Fruit fly (Drosophila melanogaster) whole organism, prepupa: ENCODE data around the gene CG9175.

Source experiments
- Blimp-1 ChIP-seq: fragments of 200-800 bp; sonication (Bioruptor generic); optimal IDR thresholded peaks from 3 replicates; lab custom pipeline; 2017; ENCODE audit warnings: missing biosample characterization, missing genetic modification characterization, mild to moderate bottlenecking, moderate library complexity, missing genetic modification reagents
- CG10631 ChIP-seq: fragments of 200-800 bp; sonication (Bioruptor generic); optimal IDR thresholded peaks from 2 replicates; lab custom pipeline; 2016; ENCODE audit warnings: missing biosample characterization, missing genetic modification characterization
- CG10669 ChIP-seq: fragments of 200-800 bp; sonication (Bioruptor generic); optimal IDR thresholded peaks from 3 replicates; lab custom pipeline; 2018; ENCODE audit warnings: missing biosample characterization, mild to moderate bottlenecking, missing genetic modification characterization, moderate library complexity
- CG11762 ChIP-seq: fragments of 200-800 bp; sonication (Bioruptor generic); optimal IDR thresholded peaks from 3 replicates; lab custom pipeline; 2016; ENCODE audit warnings: missing biosample characterization, missing genetic modification characterization; ENCODE audit not compliant: insufficient read depth
- CG11902 ChIP-seq: fragments of 200-800 bp; sonication (Bioruptor generic); optimal IDR thresholded peaks from 3 replicates; lab custom pipeline; 2016; ENCODE audit warnings: missing biosample characterization, missing genetic modification characterization
- CG15336 ChIP-seq: fragments of 200-800 bp; sonication (Bioruptor generic); IDR thresholded peaks from 2 replicates; pipeline ENCODE4 v1.3.6; 2022; ENCODE audit warnings: missing biosample characterization, missing genetic modification characterization
- CG1621 ChIP-seq: fragments of 200-800 bp; sonication (Bioruptor generic); optimal IDR thresholded peaks from 3 replicates; lab custom pipeline; 2018; ENCODE audit warnings: missing biosample characterization, mild to moderate bottlenecking, missing genetic modification characterization
- CG16779 ChIP-seq: fragments of 200-800 bp; sonication (Bioruptor generic); optimal IDR thresholded peaks from 3 replicates; lab custom pipeline; 2017; ENCODE audit warnings: missing biosample characterization, mild to moderate bottlenecking, missing genetic modification characterization
- CG3032 ChIP-seq: fragments of 200-800 bp; optimal IDR thresholded peaks from 2 replicates; lab custom pipeline; 2019; ENCODE audit warnings: missing biosample characterization, mild to moderate bottlenecking, missing genetic modification characterization, moderate library complexity
- CG31627 ChIP-seq: fragments of 200-800 bp; sonication (Bioruptor generic); optimal IDR thresholded peaks from 3 replicates; lab custom pipeline; 2016; ENCODE audit warnings: missing biosample characterization, missing genetic modification characterization
- CG34406 ChIP-seq: fragments of 200-800 bp; sonication (Bioruptor generic); optimal IDR thresholded peaks from 3 replicates; lab custom pipeline; 2016; ENCODE audit warnings: missing biosample characterization, missing genetic modification characterization
- CG4318 ChIP-seq: fragments of 200-800 bp; sonication (Bioruptor generic); optimal IDR thresholded peaks from 3 replicates; lab custom pipeline; 2017; ENCODE audit warnings: missing biosample characterization, mild to moderate bottlenecking, missing genetic modification characterization
- CG6276 ChIP-seq: fragments of 200-800 bp; sonication (Bioruptor generic); optimal IDR thresholded peaks from 2 replicates; lab custom pipeline; 2017; ENCODE audit warnings: missing biosample characterization, mild to moderate bottlenecking, missing genetic modification characterization
- CG6792 ChIP-seq: fragments of 200-800 bp; sonication (Bioruptor generic); optimal IDR thresholded peaks from 3 replicates; lab custom pipeline; 2016; ENCODE audit warnings: missing biosample characterization, missing genetic modification characterization
- CG6808 ChIP-seq: fragments of 200-800 bp; sonication (Bioruptor generic); optimal IDR thresholded peaks from 3 replicates; lab custom pipeline; 2017; ENCODE audit warnings: missing biosample characterization, missing genetic modification characterization, mild to moderate bottlenecking, moderate library complexity, missing genetic modification reagents
- CG6854 ChIP-seq: fragments of 200-800 bp; sonication (Bioruptor generic); optimal IDR thresholded peaks from 2 replicates; lab custom pipeline; 2017; ENCODE audit warnings: missing biosample characterization, mild to moderate bottlenecking, missing genetic modification characterization
- CG7368 ChIP-seq: fragments of 200-800 bp; sonication (Bioruptor generic); optimal IDR thresholded peaks from 3 replicates; lab custom pipeline; 2016; ENCODE audit warnings: missing biosample characterization, missing genetic modification characterization
- CG8119 ChIP-seq: fragments of 200-800 bp; sonication (Bioruptor generic); IDR thresholded peaks from 3 replicates; pipeline ENCODE4 v1.3.6; 2022; ENCODE audit warnings: missing biosample characterization, missing genetic modification characterization
- CG8319 ChIP-seq: fragments of 200-800 bp; sonication (Bioruptor generic); optimal IDR thresholded peaks from 3 replicates; lab custom pipeline; 2016; ENCODE audit warnings: missing biosample characterization, missing genetic modification characterization
- CG8632 ChIP-seq: fragments of 200-800 bp; sonication (Bioruptor generic); optimal IDR thresholded peaks from 3 replicates; lab custom pipeline; 2016; ENCODE audit warnings: missing biosample characterization, missing genetic modification characterization
- CG9139 ChIP-seq: fragments of 200-800 bp; sonication (Bioruptor generic); optimal IDR thresholded peaks from 3 replicates; lab custom pipeline; 2017; ENCODE audit warnings: missing biosample characterization, mild to moderate bottlenecking, missing genetic modification characterization
- Eip75B ChIP-seq: fragments of 200-800 bp; sonication (Bioruptor generic); optimal IDR thresholded peaks from 3 replicates; lab custom pipeline; 2016; ENCODE audit warnings: missing biosample characterization, missing genetic modification characterization
- Eip78C ChIP-seq: fragments of 200-800 bp; sonication (Bioruptor generic); peaks from one replicate; lab custom pipeline; 2016; ENCODE audit warnings: missing biosample characterization, missing genetic modification characterization
- Eip93F ChIP-seq: fragments of 200-800 bp; sonication (Bioruptor generic); optimal IDR thresholded peaks from 2 replicates; lab custom pipeline; 2016; ENCODE audit warnings: missing biosample characterization, mild to moderate bottlenecking, missing genetic modification characterization
- Ets21C ChIP-seq: fragments of 200-800 bp; sonication (Bioruptor generic); optimal IDR thresholded peaks from 3 replicates; lab custom pipeline; 2016; ENCODE audit warnings: missing biosample characterization, missing genetic modification characterization
- Ets96B ChIP-seq: fragments of 200-800 bp; optimal IDR thresholded peaks from 2 replicates; lab custom pipeline; 2019; ENCODE audit warnings: missing biosample characterization, mild to moderate bottlenecking, missing genetic modification characterization, moderate library complexity
- Gug ChIP-seq: fragments of 200-800 bp; sonication (Bioruptor generic); IDR thresholded peaks from 2 replicates; pipeline ENCODE4 v1.3.6; 2022; ENCODE audit warnings: missing biosample characterization, missing genetic modification characterization
- Hr38 ChIP-seq: sonication (Bioruptor generic); optimal IDR thresholded peaks from 2 replicates; lab custom pipeline; 2016; ENCODE audit warnings: missing biosample characterization, missing genetic modification characterization
- Hr39 ChIP-seq: fragments of 200-800 bp; sonication (Bioruptor generic); optimal IDR thresholded peaks from 2 replicates; lab custom pipeline; 2016; ENCODE audit warnings: missing biosample characterization, missing genetic modification characterization
- Lpt ChIP-seq: fragments of 200-800 bp; sonication (Bioruptor generic); optimal IDR thresholded peaks from 3 replicates; lab custom pipeline; 2016; ENCODE audit warnings: missing biosample characterization, missing genetic modification characterization
- OdsH ChIP-seq: fragments of 200-800 bp; sonication (Bioruptor generic); optimal IDR thresholded peaks from 3 replicates; lab custom pipeline; 2016; ENCODE audit warnings: missing biosample characterization, missing genetic modification characterization
- Smox ChIP-seq: fragments of 200-800 bp; sonication (Bioruptor generic); optimal IDR thresholded peaks from 3 replicates; lab custom pipeline; 2016; ENCODE audit warnings: missing biosample characterization, missing genetic modification characterization
- Sox14 ChIP-seq: fragments of 200-800 bp; sonication (Bioruptor generic); optimal IDR thresholded peaks from 3 replicates; lab custom pipeline; 2016; ENCODE audit warnings: missing biosample characterization, missing genetic modification characterization
- Sox15 ChIP-seq: fragments of 200-800 bp; sonication (Bioruptor generic); optimal IDR thresholded peaks from 3 replicates; lab custom pipeline; 2016; ENCODE audit warnings: missing biosample characterization, missing genetic modification characterization
- cyc ChIP-seq: fragments of 200-800 bp; sonication (Bioruptor generic); optimal IDR thresholded peaks from 3 replicates; lab custom pipeline; 2016; ENCODE audit warnings: missing biosample characterization, missing genetic modification characterization
- dac ChIP-seq: fragments of 200-800 bp; sonication (Bioruptor generic); optimal IDR thresholded peaks from 2 replicates; lab custom pipeline; 2017; ENCODE audit warnings: missing biosample characterization, mild to moderate bottlenecking, missing genetic modification characterization
- eg ChIP-seq: fragments of 200-800 bp; sonication (Bioruptor generic); IDR thresholded peaks from 3 replicates; pipeline ENCODE4 v1.3.6; 2022; ENCODE audit warnings: missing biosample characterization, missing genetic modification characterization
- esn ChIP-seq: fragments of 200-800 bp; sonication (Bioruptor generic); optimal IDR thresholded peaks from 2 replicates; lab custom pipeline; 2016; ENCODE audit warnings: missing biosample characterization, mild to moderate bottlenecking, missing genetic modification characterization, moderate library complexity
- fd59A ChIP-seq: fragments of 200-800 bp; sonication (Bioruptor generic); optimal IDR thresholded peaks from 2 replicates; lab custom pipeline; 2017; ENCODE audit warnings: missing biosample characterization, mild to moderate bottlenecking, missing genetic modification characterization, missing genetic modification reagents
- fd85E ChIP-seq: fragments of 200-800 bp; sonication (Bioruptor generic); optimal IDR thresholded peaks from 3 replicates; lab custom pipeline; 2016; ENCODE audit warnings: missing biosample characterization, missing genetic modification characterization
- fkh ChIP-seq: fragments of 200-800 bp; sonication (Bioruptor generic); optimal IDR thresholded peaks from 3 replicates; lab custom pipeline; 2017; ENCODE audit warnings: missing biosample characterization, mild to moderate bottlenecking, missing genetic modification characterization, moderate library complexity
- lz ChIP-seq: fragments of 200-800 bp; sonication (Bioruptor generic); optimal IDR thresholded peaks from 3 replicates; lab custom pipeline; 2016; ENCODE audit warnings: missing biosample characterization, missing genetic modification characterization
- salr ChIP-seq, 2 experiments: fragments of 200-800 bp; sonication (Bioruptor generic); optimal IDR thresholded peaks; 3 replicates each; lab custom pipeline; 2016 to 2018; ENCODE audit warnings: missing biosample characterization in 2 of 2, missing genetic modification characterization in 2 of 2, mild to moderate bottlenecking in 1 of 2
- ss ChIP-seq, 2 experiments: fragments of 200-800 bp; sonication (Bioruptor generic); optimal IDR thresholded peaks; 2 replicates in 1 of 2; 3 replicates in 1 of 2; lab custom pipeline; 2017 to 2018; ENCODE audit warnings: mild to moderate bottlenecking in 2 of 2, missing biosample characterization in 2 of 2, missing genetic modification characterization in 2 of 2, moderate library complexity in 1 of 2
- svp ChIP-seq: fragments of 200-800 bp; sonication (Bioruptor generic); peaks from one replicate; lab custom pipeline; 2016; ENCODE audit warnings: missing biosample characterization, missing genetic modification characterization
- topi ChIP-seq: fragments of 200-800 bp; sonication (Bioruptor generic); optimal IDR thresholded peaks from 3 replicates; lab custom pipeline; 2016; ENCODE audit warnings: missing biosample characterization, missing genetic modification characterization
- vri ChIP-seq: fragments of 200-800 bp; sonication (Bioruptor generic); optimal IDR thresholded peaks from 3 replicates; lab custom pipeline; 2016; ENCODE audit warnings: missing biosample characterization, mild to moderate bottlenecking, missing genetic modification characterization

The CG9175 gene

DNA sequence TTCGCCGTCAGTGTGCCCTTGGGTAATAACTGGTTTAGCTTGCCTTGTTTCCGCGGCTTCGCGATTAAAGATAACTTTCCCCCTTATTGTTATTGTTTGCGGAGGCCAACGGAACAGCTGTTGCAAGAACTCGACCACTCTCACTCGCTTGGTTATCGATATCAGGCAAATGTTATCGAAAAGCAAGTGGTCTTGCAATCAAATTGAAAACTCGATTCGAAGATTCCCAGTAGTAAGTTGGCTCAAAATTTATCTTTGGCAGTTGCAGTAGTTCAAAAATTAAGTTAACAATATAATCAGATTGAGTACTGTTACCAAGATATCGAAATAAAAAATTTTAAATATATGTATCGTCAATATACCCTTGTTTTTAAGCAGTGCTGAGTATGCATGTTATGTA lies 32.9 kb downstream of the CG9175 start, which contains the start of the genes Fbw5 and CG9147 (continued):
- peak; percentile 100 for TF ChIP-seq Ets96B (tag; lab: Kevin White, UChicago)
- TF ChIP-seq CG6792 (GFP tag; lab: Kevin White, UChicago): peak; percentile 100
- TF ChIP-seq topi (GFP tag; lab: Kevin White, UChicago): peak; percentile 100
- TF ChIP-seq eg (GFP tag; lab: Robert Waterston, UW): peak; percentile 100
- peak; percentile 100 for TF ChIP-seq Hr39 (GFP tag; lab: Kevin White, UChicago)
- peak; percentile 100 for TF ChIP-seq CG34406 (GFP tag; lab: Kevin White, UChicago)
- TF ChIP-seq OdsH: peak; percentile 100
- peak; percentile 100 for TF ChIP-seq svp (GFP tag; lab: Kevin White, UChicago)
- peak; percentile 99 for TF ChIP-seq CG6854 (GFP tag; lab: Kevin White, UChicago)
- TF ChIP-seq Hr38 (GFP tag; lab: Kevin White, UChicago): peak; percentile 94
- peak; percentile 100 for TF ChIP-seq CG10631 (GFP tag; lab: Kevin White, UChicago)
- TF ChIP-seq Eip75B (GFP tag; lab: Kevin White, UChicago): peak; percentile 100
- TF ChIP-seq Gug (GFP tag; lab: Robert Waterston, UW): peak; percentile 99
- peak; percentile 100 for TF ChIP-seq vri
- peak; percentile 99 for TF ChIP-seq CG7368 (GFP tag; lab: Kevin White, UChicago)
- peak; percentile 99 for TF ChIP-seq Eip93F (GFP tag; lab: Kevin White, UChicago)
- peak; percentile 100 for TF ChIP-seq CG15336 (GFP tag; lab: Robert Waterston, UW)
- peak; percentile 100 for TF ChIP-seq esn (GFP tag; lab: Kevin White, UChicago)
- TF ChIP-seq salr (GFP tag; optimal IDR thresholded peaks at IDR 0.05; lab: Kevin White, UChicago): peak; percentile 100
- TF ChIP-seq CG16779 (tag; lab: Kevin White, UChicago): peak; percentile 99
- TF ChIP-seq dac (GFP tag; lab: Kevin White, UChicago): peak; percentile 99
- peak; percentile 99 for TF ChIP-seq CG11902 (GFP tag; lab: Kevin White, UChicago)
- TF ChIP-seq fkh: peak; percentile 96

DNA sequence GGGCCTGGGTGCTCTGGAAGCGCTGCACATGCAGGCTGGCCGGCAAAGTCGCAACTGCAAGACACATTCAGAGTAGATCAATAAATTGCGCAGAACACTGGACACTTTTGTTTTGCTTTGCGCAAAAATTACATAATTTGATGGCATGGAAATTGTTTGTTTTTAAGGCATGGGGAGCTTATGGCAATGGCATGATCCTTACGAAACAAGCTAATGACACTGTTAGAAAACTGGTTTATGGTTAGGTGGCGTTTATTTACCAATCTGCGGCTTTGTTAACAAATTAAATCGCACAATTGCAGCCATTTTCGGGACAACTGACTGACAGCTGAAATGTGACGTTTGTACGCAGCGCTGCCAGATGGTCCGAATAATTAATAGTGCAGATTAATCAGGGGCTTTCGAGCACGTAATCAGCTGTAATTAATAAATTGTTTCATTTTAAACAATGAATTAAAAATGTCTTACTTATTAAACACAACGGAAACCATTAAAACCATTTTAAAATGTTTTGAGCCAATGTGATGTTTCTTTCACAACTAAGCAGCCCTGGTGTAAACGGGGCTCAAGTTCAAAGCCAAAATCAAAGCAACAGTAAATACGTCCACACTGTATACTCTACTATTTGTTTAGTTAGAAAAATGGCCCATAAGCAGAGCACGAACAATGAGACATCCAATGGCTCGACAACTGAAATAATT lies 36.2 kb downstream of the CG9175 start, which contains the start of the genes ND-51 and CG13994:
TSS of gene ND-51 (minus strand) at position 376 of the 701 bp plus-strand sequence.
TSS of gene CG13994 (plus strand) at position 608 of the 701 bp plus-strand sequence.
- peak; percentile 45 for TF ChIP-seq CG8632 (GFP tag; lab: Kevin White, UChicago)
- TF ChIP-seq Hr38 (GFP tag; lab: Kevin White, UChicago): no peak
- TF ChIP-seq OdsH: no peak
- TF ChIP-seq ss (GFP tag; optimal IDR thresholded peaks at IDR 0.05; lab: Kevin White, UChicago): no peak
- TF ChIP-seq Sox15: peak; percentile 64
- TF ChIP-seq Eip78C (GFP tag; lab: Kevin White, UChicago): peak; percentile 91
- TF ChIP-seq svp (GFP tag; lab: Kevin White, UChicago): peak; percentile 95
- TF ChIP-seq Gug (GFP tag; lab: Robert Waterston, UW): peak; percentile 65; the same call in 1 of the 2 replicates
- peak; percentile 85 for TF ChIP-seq CG31627 (GFP tag; lab: Kevin White, UChicago)
- TF ChIP-seq CG8319 (GFP tag; lab: Kevin White, UChicago): peak; percentile 43
- no peak for TF ChIP-seq CG7368 (GFP tag; lab: Kevin White, UChicago)
- TF ChIP-seq CG6276 (GFP tag; lab: Kevin White, UChicago): no peak
- TF ChIP-seq Sox14 (GFP tag; lab: Kevin White, UChicago): peak; percentile 88
- TF ChIP-seq lz (GFP tag; lab: Kevin White, UChicago): peak; percentile 83
- TF ChIP-seq dac (GFP tag; lab: Kevin White, UChicago): no peak
- peak; percentile 35 for TF ChIP-seq CG11762 (GFP tag; lab: Kevin White, UChicago)
- no peak for TF ChIP-seq CG4318 (GFP tag; lab: Kevin White, UChicago)
- peak; percentile 85 for TF ChIP-seq Hr39 (GFP tag; lab: Kevin White, UChicago)
- TF ChIP-seq CG6808 (GFP tag; lab: Kevin White, UChicago): peak; percentile 51
- TF ChIP-seq CG8119: peak; percentile 49; the same call in 2 of the 3 replicates
- peak; percentile 76 for TF ChIP-seq vri
- no peak for TF ChIP-seq CG9139 (GFP tag; lab: Kevin White, UChicago)
- peak; percentile 67 for TF ChIP-seq CG10631 (GFP tag; lab: Kevin White, UChicago)
- peak; percentile 54 for TF ChIP-seq Ets21C (GFP tag; lab: Kevin White, UChicago)
- TF ChIP-seq CG6854 (GFP tag; lab: Kevin White, UChicago): no peak
- peak; percentile 62 for TF ChIP-seq CG1621 (tag; lab: Kevin White, UChicago)
- no peak for TF ChIP-seq Lpt (GFP tag; lab: Kevin White, UChicago)
- peak in 1 of 2 experiments; percentile 53 for TF ChIP-seq salr (GFP tag; optimal IDR thresholded peaks at IDR 0.05; lab: Kevin White, UChicago)
- TF ChIP-seq topi (GFP tag; lab: Kevin White, UChicago): peak; percentile 73
- peak; percentile 81 for TF ChIP-seq cyc (GFP tag; lab: Kevin White, UChicago)
- no peak for TF ChIP-seq Blimp-1 (GFP tag; lab: Kevin White, UChicago)
- peak; percentile 75 for TF ChIP-seq CG3032 (tag; lab: Kevin White, UChicago)
- TF ChIP-seq Smox: peak; percentile 70
- no peak for TF ChIP-seq CG10669 (GFP tag; lab: Kevin White, UChicago)
- peak; percentile 33 for TF ChIP-seq fd59A (GFP tag; lab: Kevin White, UChicago)
- TF ChIP-seq fd85E (GFP tag; lab: Kevin White, UChicago): no peak
